Fruit fly (Drosophila melanogaster): ENCODE results near the gene CG4382.

dm6 chr2L:9602103-9602502 lies 1.4 kb upstream of the CG4382 start:
- TF ChIP-seq Sox15 (GFP tag; optimal IDR thresholded peaks at IDR 0.05) (no peak), CG31627 (GFP tag; optimal IDR thresholded peaks at IDR 0.05) (no peak), CG6163 (GFP tag; IDR thresholded peaks at IDR 0.05) (no peak), CG32006 (GFP tag; optimal IDR thresholded peaks at IDR 0.05) (no peak), CG6854 (GFP tag; optimal IDR thresholded peaks at IDR 0.05) (no peak), acj6 (GFP tag; optimal IDR thresholded peaks at IDR 0.05) (no peak), cyc (GFP tag; optimal IDR thresholded peaks at IDR 0.05) (no peak)
